2 fruit fly cellular contexts compared by ENCODE assay signal in genomic region chr3R:23340621-23341020, dm6.
TF ChIP-seq lines count a peak whose summit lies in the region.

No protein-coding gene starts in this region.

- no peak for TF ChIP-seq CTCF in whole organism, embryonic (GFP tag; optimal IDR thresholded peaks at IDR 0.05; lab: Kevin White, UChicago)

TF ChIP-seq in whole organism, embryonic, 481 proteins besides CTCF, POLR2A, EP300 and RAD21:
- TF ChIP-seq sens (GFP tag; lab: Kevin White, UChicago) (peak; percentile 56), CG4282 (GFP tag; optimal IDR thresholded peaks at IDR 0.05; lab: Kevin White, UChicago) (no peak), otp (GFP tag; IDR thresholded peaks at IDR 0.05; lab: Robert Waterston, UW) (0 out of 3 replicates have a peak, but pooled peaks have one; percentile 52), Nf-YB (GFP tag; optimal IDR thresholded peaks at IDR 0.05; lab: Kevin White, UChicago) (peak; percentile 6), CG11696 (GFP tag; IDR thresholded peaks at IDR 0.05; lab: Robert Waterston, UW) (no peak), Fer2 (tag; optimal IDR thresholded peaks at IDR 0.05; lab: Kevin White, UChicago) (no peak), kni (GFP tag; optimal IDR thresholded peaks at IDR 0.05; lab: Kevin White, UChicago) (peak; percentile 66), seq (GFP tag; IDR thresholded peaks at IDR 0.05; lab: Robert Waterston, UW) (no peak)
TF ChIP-seq in whole organism, embryonic: peak in this region for 4.

TF ChIP-seq in whole organism, prepupa, 60 proteins besides CTCF, POLR2A, EP300 and RAD21:
- TF ChIP-seq CG34406 (GFP tag; optimal IDR thresholded peaks at IDR 0.05; lab: Kevin White, UChicago) (no peak), fkh (GFP tag; optimal IDR thresholded peaks at IDR 0.05; lab: Kevin White, UChicago) (peak; percentile 57)
